Worm (Caenorhabditis elegans) whole organism, L2 larva: ENCODE data around the gene Y53F4B.9.

ENCODE experiments used
- aly-2 ChIP-seq: fragments of 150-350 bp; optimal IDR thresholded peaks from 2 replicates; lab custom pipeline; 2014; ENCODE audit warnings: missing biosample characterization, missing genetic modification characterization
- lsy-2 ChIP-seq, 2 experiments: fragments of 150-350 bp in 1 of 2; sonication (generic microtip) in 1 of 2; optimal IDR thresholded peaks; 2 replicates each; lab custom pipeline; 2014 to 2017; ENCODE audit warnings: missing biosample characterization in 2 of 2, missing genetic modification characterization in 2 of 2
- mab-5 ChIP-seq: fragments of 150-350 bp; optimal IDR thresholded peaks from 2 replicates; lab custom pipeline; 2014; ENCODE audit warnings: missing biosample characterization, missing genetic modification characterization
- nhr-237 ChIP-seq: fragments of 150-350 bp; optimal IDR thresholded peaks from 2 replicates; lab custom pipeline; 2014; ENCODE audit warnings: missing biosample characterization, missing genetic modification characterization
- skn-1 ChIP-seq: sonication (generic microtip); optimal IDR thresholded peaks from 2 replicates; lab custom pipeline; 2017; ENCODE audit warnings: missing biosample characterization, missing genetic modification characterization

- TF ChIP-seq nhr-237 (tag; lab: Kevin White, UChicago) (no peak), mab-5 (no peak), skn-1 (tag; lab: Kevin White, UChicago) (no peak), aly-2 (tag; lab: Kevin White, UChicago) (no peak), lsy-2 (tag; optimal IDR thresholded peaks at IDR 0.05; lab: Kevin White, UChicago) (no peak)
These were observed 5.5 kb upstream of the Y53F4B.9 start for ce11 chrII:15015669-15016068.
